Worm (Caenorhabditis elegans): ENCODE results near the gene acl-3.
A peak's percentile ranks its signal among the peaks of the same experiment; 100 is the strongest.

Gene acl-3

ce11 chrIV:11692071-11692673, 40.3 kb upstream of the acl-3 start (continued):
- TF ChIP-seq F57C9.4 (tag; optimal IDR thresholded peaks at IDR 0.05), result no peak
- TF ChIP-seq snpc-1.3 (tag; optimal IDR thresholded peaks at IDR 0.05; ENCODE audit: insufficient read depth), result no peak
- no peak for TF ChIP-seq B0261.1 (tag; optimal IDR thresholded peaks at IDR 0.05)
- TF ChIP-seq ztf-26 (tag; optimal IDR thresholded peaks at IDR 0.05), result peak; percentile 55
- no peak for TF ChIP-seq nfya-1 (tag; optimal IDR thresholded peaks at IDR 0.05; ENCODE audit: borderline replicate concordance, insufficient read depth)
- TF ChIP-seq egrh-3 (GFP tag; IDR thresholded peaks at IDR 0.05), result peak; percentile 47
- no peak for TF ChIP-seq sea-2 (GFP tag; IDR thresholded peaks at IDR 0.05)
- TF ChIP-seq him-1 (tag; optimal IDR thresholded peaks at IDR 0.05), result no peak
- TF ChIP-seq ekl-4 (GFP tag; IDR thresholded peaks at IDR 0.05), result no peak
- no peak for TF ChIP-seq ceh-79 (tag; optimal IDR thresholded peaks at IDR 0.05)
- TF ChIP-seq ztf-22 (GFP tag; optimal IDR thresholded peaks at IDR 0.05), result peak; percentile 79
- 0 out of 2 replicates have a peak, but pooled peaks have one; percentile 23 for TF ChIP-seq rcor-1 (GFP tag; IDR thresholded peaks at IDR 0.05)
- no peak for TF ChIP-seq cebp-1 (GFP tag; IDR thresholded peaks at IDR 0.05)
- TF ChIP-seq cebp-1 (tag; optimal IDR thresholded peaks at IDR 0.05), result peak; percentile 72
- no peak for TF ChIP-seq K11D2.4 (GFP tag; IDR thresholded peaks at IDR 0.05)
- TF ChIP-seq tlf-1 (GFP tag; optimal IDR thresholded peaks at IDR 0.05), result no peak
- no peak for TF ChIP-seq sdz-38 (tag; optimal IDR thresholded peaks at IDR 0.05)
- 0 out of 2 replicates have a peak, but pooled peaks have one; percentile 21 for TF ChIP-seq egl-44 (GFP tag; IDR thresholded peaks at IDR 0.05)
- TF ChIP-seq hlh-12 (tag; optimal IDR thresholded peaks at IDR 0.05), result no peak
- TF ChIP-seq tbp1 (GFP tag; optimal IDR thresholded peaks at IDR 0.05), result peak; percentile 50
- no peak for TF ChIP-seq F57A8.1 (GFP tag; optimal IDR thresholded peaks at IDR 0.05)
- TF ChIP-seq lin-54 (GFP tag; optimal IDR thresholded peaks at IDR 0.05), result peak; percentile 34
- no peak for TF ChIP-seq mxl-1 (tag; optimal IDR thresholded peaks at IDR 0.05)
- TF ChIP-seq nfya-2 (GFP tag; IDR thresholded peaks at IDR 0.05), result no peak
- no peak for TF ChIP-seq lsl-1 (GFP tag; optimal IDR thresholded peaks at IDR 0.05)
- no peak for TF ChIP-seq somi-1 (GFP tag; optimal IDR thresholded peaks at IDR 0.05)
- TF ChIP-seq repo-1 (tag; optimal IDR thresholded peaks at IDR 0.05), result peak; percentile 28
- TF ChIP-seq ceh-27 (GFP tag; optimal IDR thresholded peaks at IDR 0.05), result peak; percentile 32
- peak; percentile 94 for TF ChIP-seq madf-10 (tag; optimal IDR thresholded peaks at IDR 0.05)
- TF ChIP-seq nhr-179 (tag; optimal IDR thresholded peaks at IDR 0.05), result no peak
- TF ChIP-seq T07F8.4 (tag; optimal IDR thresholded peaks at IDR 0.05), result no peak
- TF ChIP-seq xnd-1 (tag; optimal IDR thresholded peaks at IDR 0.05), result no peak
- TF ChIP-seq attf-6 (GFP tag; IDR thresholded peaks at IDR 0.05), result no peak
- peak; percentile 45; the same call in 1 of the 2 replicates for TF ChIP-seq Y56A3A.18 (GFP tag; IDR thresholded peaks at IDR 0.05)
- no peak for TF ChIP-seq ceh-91 (GFP tag; IDR thresholded peaks at IDR 0.05)
- TF ChIP-seq madf-6 (GFP tag; IDR thresholded peaks at IDR 0.05), result no peak
- no peak for TF ChIP-seq snpc-3.4 (tag; optimal IDR thresholded peaks at IDR 0.05)
- TF ChIP-seq dpl-1 (GFP tag; optimal IDR thresholded peaks at IDR 0.05), result no peak
- TF ChIP-seq let-607 (tag; optimal IDR thresholded peaks at IDR 0.05), result peak in 1 of 2 experiments; percentile 53
- TF ChIP-seq ztf-25 (GFP tag; IDR thresholded peaks at IDR 0.05), result no peak
- TF ChIP-seq C17E4.6 (GFP tag; IDR thresholded peaks at IDR 0.05), result no peak
- no peak for TF ChIP-seq lag-1 (GFP tag; IDR thresholded peaks at IDR 0.05)
- TF ChIP-seq ztf-6 (GFP tag; IDR thresholded peaks at IDR 0.05), result no peak
- no peak for TF ChIP-seq mel-28 (tag; optimal IDR thresholded peaks at IDR 0.05; ENCODE audit: borderline replicate concordance)
- TF ChIP-seq lin-35 (GFP tag; optimal IDR thresholded peaks at IDR 0.05), result peak in 1 of 3 experiments; percentile 46
- no peak for TF ChIP-seq T26A5.8 (tag; optimal IDR thresholded peaks at IDR 0.05)
- no peak for TF ChIP-seq tbx-9 (tag; optimal IDR thresholded peaks at IDR 0.05; ENCODE audit: borderline replicate concordance)
- TF ChIP-seq D2030.7 (GFP tag; IDR thresholded peaks at IDR 0.05), result no peak
